Fruit fly (Drosophila melanogaster) whole organism, embryonic: ENCODE results near the gene CG10761.

Experiments used
- Adf1 ChIP-seq: fragments of 200-800 bp; sonication (Bioruptor generic); IDR thresholded peaks from 2 replicates; pipeline ENCODE4 v1.3.6; 2022; ENCODE audit warnings: missing biosample characterization, missing genetic modification characterization
- Atf3 ChIP-seq: fragments of 200-800 bp; sonication (Bioruptor generic); optimal IDR thresholded peaks from 3 replicates; lab custom pipeline; 2016; ENCODE audit warnings: missing biosample characterization, missing genetic modification characterization
- CG1024 ChIP-seq: fragments of 200-800 bp; sonication (Bioruptor generic); IDR thresholded peaks from 2 replicates; pipeline ENCODE4 v1.3.6; 2022; ENCODE audit warnings: missing biosample characterization, missing genetic modification characterization
- CG10654 ChIP-seq: fragments of 200-800 bp; sonication (Bioruptor generic); optimal IDR thresholded peaks from 2 replicates; lab custom pipeline; 2016; ENCODE audit warnings: missing biosample characterization, missing genetic modification characterization
- CG10959 ChIP-seq: fragments of 200-800 bp; sonication (Bioruptor generic); IDR thresholded peaks from 2 replicates; pipeline ENCODE4 v1.3.6; 2022; ENCODE audit warnings: missing biosample characterization, missing genetic modification characterization
- CG11085 ChIP-seq: fragments of 200-800 bp; sonication (Bioruptor generic); IDR thresholded peaks from 2 replicates; pipeline ENCODE4 v1.3.6; 2022; ENCODE audit warnings: missing biosample characterization, missing genetic modification characterization
- CG11093 ChIP-seq: fragments of 200-800 bp; sonication (Bioruptor generic); IDR thresholded peaks from 3 replicates; pipeline ENCODE4 v1.3.6; 2022; ENCODE audit warnings: missing biosample characterization, missing genetic modification characterization
- CG11504 ChIP-seq: fragments of 200-800 bp; sonication (Bioruptor generic); optimal IDR thresholded peaks from 3 replicates; lab custom pipeline; 2019; ENCODE audit warnings: missing biosample characterization, mild to moderate bottlenecking, missing genetic modification characterization, moderate library complexity
- CG15514 ChIP-seq: fragments of 200-800 bp; sonication (Bioruptor generic); optimal IDR thresholded peaks from 3 replicates; lab custom pipeline; 2017; ENCODE audit warnings: missing biosample characterization, missing genetic modification characterization, mild to moderate bottlenecking, moderate library complexity, missing genetic modification reagents
- CG17328 ChIP-seq: fragments of 200-800 bp; sonication (Bioruptor generic); IDR thresholded peaks from 2 replicates; pipeline ENCODE4 v1.3.6; 2022; ENCODE audit warnings: missing biosample characterization, missing genetic modification characterization
- CG17912 ChIP-seq: fragments of 200-800 bp; sonication (Bioruptor generic); optimal IDR thresholded peaks from 2 replicates; lab custom pipeline; 2018; ENCODE audit warnings: missing biosample characterization, mild to moderate bottlenecking, missing genetic modification characterization
- CG2712 ChIP-seq: fragments of 200-800 bp; optimal IDR thresholded peaks from 3 replicates; lab custom pipeline; 2019; ENCODE audit warnings: missing biosample characterization, mild to moderate bottlenecking, missing genetic modification characterization, moderate library complexity
- CG2889 ChIP-seq: fragments of 200-800 bp; sonication (Bioruptor generic); IDR thresholded peaks from 3 replicates; pipeline ENCODE4 v1.3.6; 2022; ENCODE audit warnings: missing biosample characterization, missing genetic modification characterization
- CG31388 ChIP-seq: fragments of 200-800 bp; sonication (Bioruptor generic); optimal IDR thresholded peaks from 2 replicates; lab custom pipeline; 2016; ENCODE audit warnings: missing biosample characterization, missing genetic modification characterization
- CG3163 ChIP-seq: fragments of 200-800 bp; sonication (Bioruptor generic); optimal IDR thresholded peaks from 3 replicates; lab custom pipeline; 2016; ENCODE audit warnings: missing biosample characterization, missing genetic modification characterization
- CG32767 ChIP-seq: fragments of 200-800 bp; sonication (Bioruptor generic); IDR thresholded peaks from 2 replicates; pipeline ENCODE4 v1.3.6; 2022; ENCODE audit warnings: missing biosample characterization, missing genetic modification characterization
- CG33213 ChIP-seq: fragments of 200-800 bp; sonication (Bioruptor generic); optimal IDR thresholded peaks from 3 replicates; lab custom pipeline; 2016; ENCODE audit warnings: missing biosample characterization, missing genetic modification characterization
- CG3838 ChIP-seq: fragments of 200-800 bp; sonication (Bioruptor generic); optimal IDR thresholded peaks from 3 replicates; lab custom pipeline; 2016; ENCODE audit warnings: missing biosample characterization, missing genetic modification characterization
- CG4820 ChIP-seq: fragments of 200-800 bp; sonication (Bioruptor generic); optimal IDR thresholded peaks from 3 replicates; lab custom pipeline; 2016; ENCODE audit warnings: missing biosample characterization, missing genetic modification characterization
- CG6689 ChIP-seq: fragments of 200-800 bp; sonication (Bioruptor generic); IDR thresholded peaks from 2 replicates; pipeline ENCODE4 v1.3.6; 2022; ENCODE audit warnings: missing biosample characterization, missing genetic modification characterization
- CG7786 ChIP-seq: fragments of 200-800 bp; sonication (Bioruptor generic); optimal IDR thresholded peaks from 2 replicates; lab custom pipeline; 2016; ENCODE audit warnings: missing biosample characterization, missing genetic modification characterization
- CG7963 ChIP-seq: fragments of 200-800 bp; sonication (Bioruptor generic); IDR thresholded peaks from 3 replicates; pipeline ENCODE4 v1.3.6; 2022; ENCODE audit warnings: missing biosample characterization, missing genetic modification characterization; ENCODE audit not compliant: partially characterized antibody
- CG8359 ChIP-seq: fragments of 200-800 bp; sonication (Bioruptor generic); optimal IDR thresholded peaks from 2 replicates; lab custom pipeline; 2017; ENCODE audit warnings: missing biosample characterization, mild to moderate bottlenecking, missing genetic modification characterization, borderline replicate concordance
- CG9797 ChIP-seq: fragments of 200-800 bp; sonication (Bioruptor generic); optimal IDR thresholded peaks from 3 replicates; lab custom pipeline; 2018; ENCODE audit warnings: missing biosample characterization, mild to moderate bottlenecking, missing genetic modification characterization
- Dek ChIP-seq: fragments of 200-800 bp; sonication (Bioruptor generic); optimal IDR thresholded peaks from 3 replicates; lab custom pipeline; 2019; ENCODE audit warnings: missing biosample characterization, mild to moderate bottlenecking, missing genetic modification characterization, moderate library complexity
- Dfd ChIP-seq, 2 experiments: fragments of >200 bp; optimal IDR thresholded peaks; 2 replicates each; lab custom pipeline; 2017; ENCODE audit warnings: missing biosample characterization in 2 of 2, missing genetic modification characterization in 2 of 2
- Drgx ChIP-seq: fragments of 200-800 bp; sonication (Bioruptor generic); IDR thresholded peaks from 2 replicates; pipeline ENCODE4 v1.3.6; 2022; ENCODE audit warnings: missing biosample characterization, missing genetic modification characterization
- ERR ChIP-seq: fragments of 200-800 bp; sonication (Bioruptor generic); optimal IDR thresholded peaks from 2 replicates; lab custom pipeline; 2016; ENCODE audit warnings: missing biosample characterization, missing genetic modification characterization
- GATAe ChIP-seq: fragments of 200-800 bp; sonication (Bioruptor generic); conservative IDR thresholded peaks from 2 replicates; pipeline ENCODE4 v1.3.6; 2022; ENCODE audit warnings: missing biosample characterization, missing genetic modification characterization
- H15 ChIP-seq: fragments of 200-800 bp; sonication (Bioruptor generic); IDR thresholded peaks from 3 replicates; pipeline ENCODE4 v1.3.6; 2022; ENCODE audit warnings: missing biosample characterization, missing genetic modification characterization
- HLHmδ ChIP-seq: fragments of 200-800 bp; sonication (Bioruptor generic); optimal IDR thresholded peaks from 2 replicates; lab custom pipeline; 2018; ENCODE audit warnings: missing biosample characterization, mild to moderate bottlenecking, missing genetic modification characterization, moderate library complexity
- Hand ChIP-seq: fragments of 200-800 bp; sonication (Bioruptor generic); optimal IDR thresholded peaks from 2 replicates; lab custom pipeline; 2017; ENCODE audit warnings: mild to moderate bottlenecking, missing biosample characterization, missing genetic modification reagents, missing genetic modification characterization
- MESR4 ChIP-seq: fragments of 200-800 bp; sonication (Bioruptor generic); optimal IDR thresholded peaks from 2 replicates; lab custom pipeline; 2018; ENCODE audit warnings: missing biosample characterization, mild to moderate bottlenecking, missing genetic modification characterization, moderate library complexity
- Mes4 ChIP-seq: fragments of 200-800 bp; sonication (Bioruptor generic); optimal IDR thresholded peaks from 2 replicates; lab custom pipeline; 2016; ENCODE audit warnings: missing biosample characterization, missing genetic modification characterization
- Opbp ChIP-seq: fragments of 200-800 bp; sonication (Bioruptor generic); IDR thresholded peaks from 3 replicates; pipeline ENCODE4 v1.3.6; 2022; ENCODE audit warnings: missing biosample characterization, missing genetic modification characterization; ENCODE audit not compliant: partially characterized antibody
- abd-A ChIP-seq: fragments of 200-800 bp; sonication (Bioruptor generic); optimal IDR thresholded peaks from 3 replicates; lab custom pipeline; 2019; ENCODE audit warnings: missing biosample characterization, mild to moderate bottlenecking, missing genetic modification characterization, moderate library complexity
- az2 ChIP-seq: fragments of 200-800 bp; sonication (Bioruptor generic); optimal IDR thresholded peaks from 3 replicates; lab custom pipeline; 2016; ENCODE audit warnings: missing biosample characterization, missing genetic modification characterization
- caup ChIP-seq: fragments of 200-800 bp; sonication (Bioruptor generic); optimal IDR thresholded peaks from 3 replicates; lab custom pipeline; 2017; ENCODE audit warnings: missing biosample characterization, mild to moderate bottlenecking, missing genetic modification characterization, moderate library complexity; ENCODE audit not compliant: severe bottlenecking
- chn ChIP-seq: fragments of 200-800 bp; sonication (Bioruptor generic); optimal IDR thresholded peaks from 2 replicates; lab custom pipeline; 2016; ENCODE audit warnings: missing biosample characterization, missing genetic modification characterization
- corto ChIP-seq: fragments of 200-800 bp; sonication (Bioruptor generic); optimal IDR thresholded peaks from 2 replicates; lab custom pipeline; 2016; ENCODE audit warnings: missing biosample characterization, mild to moderate bottlenecking, missing genetic modification characterization, moderate library complexity
- fru ChIP-seq: fragments of >200 bp; optimal IDR thresholded peaks from 2 replicates; lab custom pipeline; 2017
- hb ChIP-seq: fragments of 200-800 bp; sonication (Bioruptor generic); IDR thresholded peaks from 3 replicates; pipeline ENCODE4 v1.3.6; 2022; ENCODE audit warnings: missing biosample characterization, missing genetic modification characterization; ENCODE audit not compliant: partially characterized antibody
- her ChIP-seq: fragments of 200-800 bp; sonication (Bioruptor generic); optimal IDR thresholded peaks from 2 replicates; lab custom pipeline; 2016; ENCODE audit warnings: missing biosample characterization, missing genetic modification characterization
- klu ChIP-seq: fragments of 200-800 bp; sonication (Bioruptor generic); IDR thresholded peaks from 2 replicates; pipeline ENCODE4 v1.3.6; 2022; ENCODE audit warnings: missing biosample characterization, missing genetic modification characterization
- kni ChIP-seq: fragments of 200-800 bp; sonication (Bioruptor generic); optimal IDR thresholded peaks from 3 replicates; lab custom pipeline; 2017; ENCODE audit warnings: mild to moderate bottlenecking, missing biosample characterization, missing genetic modification reagents, missing genetic modification characterization
- lilli ChIP-seq: fragments of 200-800 bp; sonication (Bioruptor generic); optimal IDR thresholded peaks from 3 replicates; lab custom pipeline; 2016; ENCODE audit warnings: missing biosample characterization, missing genetic modification characterization
- nom ChIP-seq: fragments of 200-800 bp; sonication (Bioruptor generic); optimal IDR thresholded peaks from 2 replicates; lab custom pipeline; 2017; ENCODE audit warnings: missing biosample characterization, missing genetic modification characterization, mild to moderate bottlenecking, moderate library complexity, missing genetic modification reagents
- odd ChIP-seq: fragments of 200-800 bp; sonication (Bioruptor generic); optimal IDR thresholded peaks from 2 replicates; lab custom pipeline; 2017; ENCODE audit warnings: missing biosample characterization, mild to moderate bottlenecking, missing genetic modification characterization
- pho ChIP-seq: fragments of 200-800 bp; sonication (Bioruptor generic); optimal IDR thresholded peaks from 2 replicates; lab custom pipeline; 2016; ENCODE audit warnings: missing biosample characterization, missing genetic modification characterization
- ro ChIP-seq: fragments of 200-800 bp; sonication (Bioruptor generic); IDR thresholded peaks from 2 replicates; pipeline ENCODE4 v1.3.6; 2022; ENCODE audit warnings: missing biosample characterization, missing genetic modification characterization
- sima ChIP-seq: fragments of 200-800 bp; sonication (Bioruptor generic); optimal IDR thresholded peaks from 2 replicates; lab custom pipeline; 2016; ENCODE audit warnings: missing biosample characterization, missing genetic modification characterization

Gene CG10761

DNA sequence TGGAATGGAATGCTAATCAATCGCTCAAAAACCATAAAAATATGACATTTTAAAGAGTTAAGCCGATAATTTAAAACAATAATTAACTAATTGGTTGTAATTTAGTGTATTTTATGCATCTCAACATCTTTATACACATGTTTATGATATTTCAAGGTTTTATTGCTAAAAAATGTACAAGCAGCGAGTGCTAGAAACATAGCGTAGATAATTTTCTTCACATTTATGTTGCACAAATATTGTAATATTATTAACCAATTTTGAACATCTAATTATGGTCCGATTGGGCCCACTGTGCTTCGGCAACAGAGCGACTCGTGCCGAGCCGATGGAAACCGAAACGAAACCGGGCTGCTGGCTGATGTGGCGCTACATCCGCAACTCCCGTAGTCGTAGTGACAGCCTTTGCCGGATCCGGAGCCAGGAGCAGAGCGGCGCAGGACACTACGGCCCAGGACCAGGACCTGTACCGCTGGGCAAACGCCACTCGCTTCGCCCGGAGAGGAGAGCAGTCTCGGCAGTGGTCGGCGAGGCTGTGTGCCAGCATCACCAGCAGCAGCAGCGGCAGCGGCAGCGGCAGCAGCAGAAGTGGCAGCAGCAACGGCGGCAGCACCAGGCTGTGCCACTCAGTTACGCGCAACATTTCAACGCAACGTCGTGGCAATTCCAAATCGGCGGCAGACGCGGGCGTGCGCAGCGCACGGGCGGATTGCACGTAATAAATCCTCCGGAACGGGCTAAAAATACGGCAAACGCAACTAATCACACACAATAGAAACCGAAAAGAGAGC, 15.8 kb upstream of the CG10761 start, which contains the start of gene sdt (continued):
- TF ChIP-seq hb (GFP tag; lab: Robert Waterston, UW) (no peak), CG17912 (no peak), CG33213 (GFP tag; lab: Kevin White, UChicago) (no peak), Mes4 (no peak), Adf1 (GFP tag; lab: Robert Waterston, UW) (peak; percentile 90), CG2889 (GFP tag; lab: Robert Waterston, UW) (no peak), MESR4 (no peak), HLHmδ (GFP tag; lab: Kevin White, UChicago) (no peak), her (GFP tag; lab: Kevin White, UChicago) (no peak), CG11085 (GFP tag; lab: Robert Waterston, UW) (no peak), CG7786 (GFP tag; lab: Kevin White, UChicago) (no peak), CG9797 (no peak), CG10959 (GFP tag; lab: Robert Waterston, UW) (no peak), az2 (GFP tag; lab: Kevin White, UChicago) (no peak), ERR (no peak), CG10654 (GFP tag; lab: Kevin White, UChicago) (no peak), abd-A (tag; lab: Kevin White, UChicago) (peak; percentile 19), corto (GFP tag; lab: Kevin White, UChicago) (no peak), pho (no peak), Drgx (GFP tag; lab: Robert Waterston, UW) (no peak), CG7963 (no peak), chn (no peak), fru (lab: Kevin White, UChicago) (no peak), CG2712 (no peak), CG17328 (GFP tag; lab: Robert Waterston, UW) (no peak), CG8359 (GFP tag; lab: Kevin White, UChicago) (no peak), CG1024 (GFP tag; lab: Robert Waterston, UW) (no peak), sima (GFP tag; lab: Kevin White, UChicago) (no peak), Hand (GFP tag; lab: Kevin White, UChicago) (peak; percentile 9), CG11093 (no peak), Atf3 (GFP tag; lab: Kevin White, UChicago) (no peak), CG31388 (GFP tag; lab: Kevin White, UChicago) (no peak), ro (GFP tag; lab: Robert Waterston, UW) (no peak), odd (GFP tag; lab: Kevin White, UChicago) (no peak), CG11504 (tag; lab: Kevin White, UChicago) (peak; percentile 54), kni (GFP tag; lab: Kevin White, UChicago) (no peak), CG3163 (GFP tag; lab: Kevin White, UChicago) (no peak), H15 (GFP tag; lab: Robert Waterston, UW) (no peak), klu (no peak), CG6689 (GFP tag; lab: Robert Waterston, UW) (no peak), Opbp (GFP tag; lab: Robert Waterston, UW) (no peak), lilli (GFP tag; lab: Kevin White, UChicago) (peak; percentile 10), CG3838 (GFP tag; lab: Kevin White, UChicago) (no peak), Dek (tag; lab: Kevin White, UChicago) (no peak), CG15514 (GFP tag; lab: Kevin White, UChicago) (peak; percentile 2), CG4820 (GFP tag; lab: Kevin White, UChicago) (no peak), Dfd (GFP tag; optimal IDR thresholded peaks at IDR 0.05; lab: Kevin White, UChicago) (no peak), CG32767 (no peak), caup (GFP tag; lab: Kevin White, UChicago) (no peak), GATAe (no peak), nom (no peak)
